Worm (Caenorhabditis elegans) whole organism, midembryonic: ENCODE data around the gene Y73C8C.3.

Experiments used
- T22C8.4 ChIP-seq: fragments of 200-800 bp; sonication (Bioruptor generic); IDR thresholded peaks from 2 replicates; pipeline ENCODE4 v1.3.6; 2022; ENCODE audit warnings: missing genetic modification characterization, missing compliant biosample characterization
- cog-1 ChIP-seq: sonication (generic microtip); optimal IDR thresholded peaks from 2 replicates; lab custom pipeline; 2016; ENCODE audit warnings: missing genetic modification characterization, missing compliant biosample characterization
- klf-2 ChIP-seq: fragments of 200-800 bp; sonication (Bioruptor generic); conservative IDR thresholded peaks from 2 replicates; pipeline ENCODE4 v1.3.6; 2022; ENCODE audit warnings: missing genetic modification reagents, missing genetic modification characterization, missing compliant biosample characterization
- med-1 ChIP-seq: sonication (generic microtip); optimal IDR thresholded peaks from 2 replicates; lab custom pipeline; 2017; ENCODE audit warnings: missing genetic modification characterization, mild to moderate bottlenecking, missing compliant biosample characterization, antibody characterized with exemption, missing genetic modification reagents; ENCODE audit not compliant: insufficient read depth
- ref-1 ChIP-seq: fragments of 200-800 bp; sonication (Bioruptor generic); conservative IDR thresholded peaks from 2 replicates; pipeline ENCODE4 v1.3.6; 2022; ENCODE audit warnings: missing genetic modification reagents, missing genetic modification characterization, missing compliant biosample characterization
- tab-1 ChIP-seq: fragments of 200-800 bp; sonication (Bioruptor generic); IDR thresholded peaks from 2 replicates; pipeline ENCODE4 v1.3.6; 2022; ENCODE audit warnings: missing genetic modification characterization, missing compliant biosample characterization
- ztf-23 ChIP-seq: fragments of 200-800 bp; sonication (Bioruptor generic); IDR thresholded peaks from 2 replicates; pipeline ENCODE4 v1.3.6; 2022; ENCODE audit warnings: missing genetic modification reagents, missing genetic modification characterization, missing compliant biosample characterization

- no peak for TF ChIP-seq cog-1
- no peak for TF ChIP-seq klf-2 (GFP tag; lab: Robert Waterston, UW)
- no peak for TF ChIP-seq T22C8.4
- no peak for TF ChIP-seq med-1
- TF ChIP-seq tab-1 (GFP tag; lab: Robert Waterston, UW), result no peak
- no peak for TF ChIP-seq ztf-23 (GFP tag; lab: Robert Waterston, UW)
- TF ChIP-seq ref-1 (GFP tag; lab: Robert Waterston, UW), result no peak
Observed at ce11 chrV:3159252-3159651, 44.2 kb downstream of the Y73C8C.3 start, which contains the start of gene C36C5.12.
